Fruit fly (Drosophila melanogaster) whole organism, embryonic: ENCODE measurements around the gene wrd.

Experiments used
- ATbp ChIP-seq: fragments of 200-800 bp; sonication (Bioruptor generic); optimal IDR thresholded peaks from 2 replicates; lab custom pipeline; 2017; ENCODE audit warnings: missing biosample characterization, mild to moderate bottlenecking, missing genetic modification characterization, missing genetic modification reagents
- CG10267 ChIP-seq: fragments of 200-800 bp; sonication (Bioruptor generic); optimal IDR thresholded peaks from 2 replicates; lab custom pipeline; 2018; ENCODE audit warnings: missing biosample characterization, mild to moderate bottlenecking, missing genetic modification characterization, moderate library complexity
- CG10321 ChIP-seq: fragments of 200-800 bp; sonication (Bioruptor generic); IDR thresholded peaks from 2 replicates; pipeline ENCODE4 v1.3.6; 2022; ENCODE audit warnings: missing biosample characterization, missing genetic modification characterization
- CG10654 ChIP-seq: fragments of 200-800 bp; sonication (Bioruptor generic); optimal IDR thresholded peaks from 2 replicates; lab custom pipeline; 2016; ENCODE audit warnings: missing biosample characterization, missing genetic modification characterization
- CG12104 ChIP-seq: fragments of 200-800 bp; sonication (Bioruptor generic); optimal IDR thresholded peaks from 3 replicates; lab custom pipeline; 2016; ENCODE audit warnings: missing biosample characterization, missing genetic modification characterization
- CG12155 ChIP-seq: fragments of 200-800 bp; sonication (Bioruptor generic); optimal IDR thresholded peaks from 3 replicates; lab custom pipeline; 2016; ENCODE audit warnings: missing biosample characterization, missing genetic modification characterization
- CG13624 ChIP-seq: fragments of 200-800 bp; sonication (Bioruptor generic); optimal IDR thresholded peaks from 2 replicates; lab custom pipeline; 2016; ENCODE audit warnings: missing biosample characterization, missing genetic modification characterization
- CG13775 ChIP-seq: fragments of 200-800 bp; sonication (Bioruptor generic); optimal IDR thresholded peaks from 3 replicates; lab custom pipeline; 2017; ENCODE audit warnings: missing biosample characterization, mild to moderate bottlenecking, missing genetic modification characterization
- CG16813 ChIP-seq: fragments of 200-800 bp; sonication (Bioruptor generic); IDR thresholded peaks from 3 replicates; pipeline ENCODE4 v1.3.6; 2022; ENCODE audit warnings: missing biosample characterization, missing genetic modification characterization; ENCODE audit not compliant: partially characterized antibody
- CG18599 ChIP-seq: fragments of 200-800 bp; sonication (Bioruptor generic); optimal IDR thresholded peaks from 3 replicates; lab custom pipeline; 2017; ENCODE audit warnings: missing biosample characterization, missing genetic modification characterization, mild to moderate bottlenecking, moderate library complexity, missing genetic modification reagents
- CG2678 ChIP-seq: fragments of 200-800 bp; sonication (Bioruptor generic); optimal IDR thresholded peaks from 3 replicates; lab custom pipeline; 2019; ENCODE audit warnings: missing biosample characterization, mild to moderate bottlenecking, missing genetic modification characterization, moderate library complexity
- CG31365 ChIP-seq: fragments of 200-800 bp; sonication (Bioruptor generic); optimal IDR thresholded peaks from 2 replicates; lab custom pipeline; 2018; ENCODE audit warnings: missing biosample characterization, mild to moderate bottlenecking, missing genetic modification characterization
- CG34422 ChIP-seq: fragments of 200-800 bp; sonication (Bioruptor generic); IDR thresholded peaks from 3 replicates; pipeline ENCODE4 v1.3.6; 2022; ENCODE audit warnings: missing biosample characterization, missing genetic modification characterization
- CG3995 ChIP-seq: fragments of 200-800 bp; sonication (Bioruptor generic); optimal IDR thresholded peaks from 3 replicates; lab custom pipeline; 2016; ENCODE audit warnings: missing biosample characterization, missing genetic modification characterization
- CG4328 ChIP-seq: fragments of 200-800 bp; sonication (Bioruptor generic); optimal IDR thresholded peaks from 3 replicates; lab custom pipeline; 2017; ENCODE audit warnings: missing biosample characterization, missing genetic modification reagents, missing genetic modification characterization
- CG4360 ChIP-seq: fragments of 200-800 bp; sonication (Bioruptor generic); IDR thresholded peaks from 2 replicates; pipeline ENCODE4 v1.3.6; 2022; ENCODE audit warnings: missing biosample characterization, missing genetic modification characterization
- CG7271 ChIP-seq: fragments of 200-800 bp; sonication (Bioruptor generic); optimal IDR thresholded peaks from 2 replicates; lab custom pipeline; 2018; ENCODE audit warnings: missing biosample characterization, mild to moderate bottlenecking, missing genetic modification characterization, moderate library complexity
- CG9727 ChIP-seq: fragments of 200-800 bp; sonication (Bioruptor generic); optimal IDR thresholded peaks from 3 replicates; lab custom pipeline; 2017; ENCODE audit warnings: missing biosample characterization, mild to moderate bottlenecking, missing genetic modification characterization
- CkIIα-i1 ChIP-seq: fragments of 200-800 bp; sonication (Bioruptor generic); IDR thresholded peaks from 2 replicates; pipeline ENCODE4 v1.3.6; 2022; ENCODE audit warnings: missing biosample characterization, missing genetic modification characterization
- ERR ChIP-seq: fragments of 200-800 bp; sonication (Bioruptor generic); optimal IDR thresholded peaks from 2 replicates; lab custom pipeline; 2016; ENCODE audit warnings: missing biosample characterization, missing genetic modification characterization
- Fer1 ChIP-seq: fragments of 200-800 bp; sonication (Bioruptor generic); optimal IDR thresholded peaks from 2 replicates; lab custom pipeline; 2017; ENCODE audit warnings: missing biosample characterization, mild to moderate bottlenecking, missing genetic modification characterization
- Fer3 ChIP-seq: fragments of 200-800 bp; sonication (Bioruptor generic); optimal IDR thresholded peaks from 2 replicates; lab custom pipeline; 2018; ENCODE audit warnings: missing biosample characterization, mild to moderate bottlenecking, missing genetic modification characterization, moderate library complexity
- HLH3B ChIP-seq: fragments of 200-800 bp; sonication (Bioruptor generic); IDR thresholded peaks from 2 replicates; pipeline ENCODE4 v1.3.6; 2022; ENCODE audit warnings: missing biosample characterization, missing genetic modification characterization
- Hr39 ChIP-seq: fragments of >200 bp; optimal IDR thresholded peaks from 2 replicates; lab custom pipeline; 2017
- Nf-YC ChIP-seq: fragments of 200-800 bp; optimal IDR thresholded peaks from 3 replicates; lab custom pipeline; 2019; ENCODE audit warnings: missing biosample characterization, mild to moderate bottlenecking, missing genetic modification characterization, moderate library complexity
- Six4 ChIP-seq: fragments of 200-800 bp; sonication (Bioruptor generic); optimal IDR thresholded peaks from 2 replicates; lab custom pipeline; 2016; ENCODE audit warnings: missing biosample characterization, missing genetic modification characterization
- Sox102F ChIP-seq: fragments of 200-800 bp; sonication (Bioruptor generic); optimal IDR thresholded peaks from 2 replicates; lab custom pipeline; 2018; ENCODE audit warnings: missing biosample characterization, mild to moderate bottlenecking, missing genetic modification characterization, moderate library complexity
- Stat92E ChIP-seq, 3 experiments: fragments of >200 bp in 2 of 3; fragments of 200-800 bp in 1 of 3; sonication (Bioruptor generic) in 1 of 3; optimal IDR thresholded peaks; 2 replicates each; lab custom pipeline; 2017 to 2019; ENCODE audit warnings: missing biosample characterization in 3 of 3, missing genetic modification characterization in 3 of 3, mild to moderate bottlenecking in 1 of 3, moderate library complexity in 1 of 3
- Tbp ChIP-seq: fragments of >200 bp; optimal IDR thresholded peaks from 2 replicates; lab custom pipeline; 2018; ENCODE audit warnings: missing biosample characterization, missing genetic modification characterization
- aop ChIP-seq: fragments of 200-800 bp; sonication (Bioruptor generic); IDR thresholded peaks from 2 replicates; pipeline ENCODE4 v1.3.6; 2022; ENCODE audit warnings: missing biosample characterization, missing genetic modification characterization
- chinmo ChIP-seq: fragments of 200-800 bp; sonication (Bioruptor generic); IDR thresholded peaks from 4 replicates; pipeline ENCODE4 v1.3.6; 2022; ENCODE audit warnings: missing biosample characterization, missing genetic modification characterization; ENCODE audit not compliant: partially characterized antibody
- cwo ChIP-seq: fragments of 200-800 bp; sonication (Bioruptor generic); optimal IDR thresholded peaks from 3 replicates; lab custom pipeline; 2017; ENCODE audit warnings: missing biosample characterization, missing genetic modification characterization, mild to moderate bottlenecking, moderate library complexity, missing genetic modification reagents
- dysf ChIP-seq: fragments of 200-800 bp; sonication (Bioruptor generic); IDR thresholded peaks from 3 replicates; pipeline ENCODE4 v1.3.6; 2022; ENCODE audit warnings: missing biosample characterization, missing genetic modification characterization
- en ChIP-seq: fragments of 200-800 bp; sonication (Bioruptor generic); optimal IDR thresholded peaks from 2 replicates; lab custom pipeline; 2016; ENCODE audit warnings: missing biosample characterization, missing genetic modification characterization
- ewg ChIP-seq: fragments of 200-800 bp; sonication (Bioruptor generic); optimal IDR thresholded peaks from 3 replicates; lab custom pipeline; 2017; ENCODE audit warnings: mild to moderate bottlenecking, missing biosample characterization, missing genetic modification reagents, missing genetic modification characterization
- eyg ChIP-seq: fragments of 200-800 bp; sonication (Bioruptor generic); optimal IDR thresholded peaks from 3 replicates; lab custom pipeline; 2016; ENCODE audit warnings: missing biosample characterization, missing genetic modification characterization
- gro ChIP-seq: fragments of 200-800 bp; sonication (Bioruptor generic); optimal IDR thresholded peaks from 2 replicates; lab custom pipeline; 2016; ENCODE audit warnings: missing biosample characterization, missing genetic modification characterization
- gt ChIP-seq: fragments of 200-800 bp; sonication (Bioruptor generic); IDR thresholded peaks from 2 replicates; pipeline ENCODE4 v1.3.6; 2022; ENCODE audit warnings: missing biosample characterization, missing genetic modification characterization
- her ChIP-seq: fragments of 200-800 bp; sonication (Bioruptor generic); optimal IDR thresholded peaks from 2 replicates; lab custom pipeline; 2016; ENCODE audit warnings: missing biosample characterization, missing genetic modification characterization
- inv ChIP-seq: fragments of 200-800 bp; sonication (Bioruptor generic); IDR thresholded peaks from 2 replicates; pipeline ENCODE4 v1.3.6; 2022; ENCODE audit warnings: missing biosample characterization, missing genetic modification characterization; ENCODE audit not compliant: partially characterized antibody
- nom ChIP-seq: fragments of 200-800 bp; sonication (Bioruptor generic); optimal IDR thresholded peaks from 2 replicates; lab custom pipeline; 2017; ENCODE audit warnings: missing biosample characterization, missing genetic modification characterization, mild to moderate bottlenecking, moderate library complexity, missing genetic modification reagents
- pb ChIP-seq: fragments of 200-800 bp; sonication (Bioruptor generic); optimal IDR thresholded peaks from 3 replicates; lab custom pipeline; 2016; ENCODE audit warnings: missing biosample characterization, missing genetic modification characterization
- schlank ChIP-seq: fragments of 200-800 bp; sonication (Bioruptor generic); optimal IDR thresholded peaks from 2 replicates; lab custom pipeline; 2018; ENCODE audit warnings: missing biosample characterization, mild to moderate bottlenecking, missing genetic modification characterization
- seq ChIP-seq: fragments of 200-800 bp; sonication (Bioruptor generic); IDR thresholded peaks from 2 replicates; pipeline ENCODE4 v1.3.6; 2022; ENCODE audit warnings: missing biosample characterization, missing genetic modification characterization
- sna ChIP-seq: fragments of 200-800 bp; sonication (Bioruptor generic); IDR thresholded peaks from 2 replicates; pipeline ENCODE4 v1.3.6; 2022; ENCODE audit warnings: missing biosample characterization, missing genetic modification characterization; ENCODE audit not compliant: partially characterized antibody
- tll ChIP-seq, 2 experiments: fragments of 200-800 bp in 1 of 2; fragments of >200 bp in 1 of 2; sonication (Bioruptor generic) in 1 of 2; optimal IDR thresholded peaks; 2 replicates each; lab custom pipeline; 2017 to 2019; ENCODE audit warnings: missing biosample characterization in 2 of 2, missing genetic modification characterization in 2 of 2, mild to moderate bottlenecking in 1 of 2, moderate library complexity in 1 of 2
- ttk ChIP-seq: fragments of 200-800 bp; sonication (Bioruptor generic); IDR thresholded peaks from 2 replicates; pipeline ENCODE4 v2.1.2; 2022; ENCODE audit warnings: missing biosample characterization, missing genetic modification characterization
- vvl ChIP-seq: fragments of 200-800 bp; sonication (Bioruptor generic); IDR thresholded peaks from 2 replicates; pipeline ENCODE4 v1.3.6; 2022; ENCODE audit warnings: missing biosample characterization, missing genetic modification characterization
- wdn ChIP-seq: fragments of 200-800 bp; sonication (Bioruptor generic); IDR thresholded peaks from 2 replicates; pipeline ENCODE4 v1.3.6; 2022; ENCODE audit warnings: missing biosample characterization, missing genetic modification characterization
- wor ChIP-seq: fragments of 200-800 bp; sonication (Bioruptor generic); IDR thresholded peaks from 2 replicates; pipeline ENCODE4 v1.3.6; 2022; ENCODE audit warnings: missing biosample characterization, missing genetic modification characterization

Gene wrd

DNA sequence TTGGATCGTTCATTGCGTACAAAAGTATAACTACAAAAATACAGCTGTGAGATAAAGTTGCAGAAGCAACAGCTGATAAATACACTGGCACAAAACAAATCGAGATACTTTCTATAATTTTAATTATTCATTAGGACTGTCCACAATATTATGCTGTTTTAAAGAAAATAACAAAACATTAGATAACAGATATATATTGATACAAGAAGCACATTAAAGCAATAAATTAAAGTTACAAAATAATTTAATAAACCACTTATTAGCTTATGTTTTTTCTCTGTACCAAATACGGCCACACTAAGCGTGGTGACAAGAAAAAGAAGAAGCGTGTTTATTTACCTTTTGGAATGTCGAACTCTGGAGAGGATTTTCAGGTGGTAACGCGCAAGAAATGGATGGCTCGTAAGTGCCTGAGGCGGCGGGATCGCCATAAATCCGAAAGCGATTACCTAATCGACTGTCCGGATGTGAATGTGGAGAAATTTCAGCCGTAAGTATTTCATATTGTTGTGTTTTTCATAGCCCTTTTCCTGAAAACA, 52.7 kb downstream of the wrd start, which contains the start of the genes CG7988 and CG7183 (continued):
- TF ChIP-seq aop (GFP tag; lab: Robert Waterston, UW), result peak; percentile 87
- TF ChIP-seq Sox102F (GFP tag; lab: Kevin White, UChicago), result peak; percentile 99
- peak; percentile 97 for TF ChIP-seq CG10654 (GFP tag; lab: Kevin White, UChicago)
- no peak for TF ChIP-seq Tbp (GFP tag; lab: Kevin White, UChicago)
- peak; percentile 99 for TF ChIP-seq ttk
- peak; percentile 67 for TF ChIP-seq CkIIα-i1 (GFP tag; lab: Robert Waterston, UW)
- TF ChIP-seq Fer3 (tag; lab: Kevin White, UChicago), result peak; percentile 98
- no peak for TF ChIP-seq chinmo
- TF ChIP-seq sna, result no peak
- peak; percentile 98 for TF ChIP-seq CG13775 (GFP tag; lab: Kevin White, UChicago)
- TF ChIP-seq inv (GFP tag; lab: Robert Waterston, UW), result no peak
- peak; percentile 97 for TF ChIP-seq CG12155
- peak; percentile 99 for TF ChIP-seq vvl
- TF ChIP-seq en (GFP tag; lab: Kevin White, UChicago), result peak; percentile 85
- peak in 1 of 2 experiments; percentile 90 for TF ChIP-seq tll (GFP tag; optimal IDR thresholded peaks at IDR 0.05; lab: Kevin White, UChicago)
- peak; percentile 96 for TF ChIP-seq seq (GFP tag; lab: Robert Waterston, UW)
- peak; percentile 95 for TF ChIP-seq ewg
- TF ChIP-seq CG34422 (GFP tag; lab: Robert Waterston, UW), result peak; percentile 99
- TF ChIP-seq Hr39, result no peak
- TF ChIP-seq gt, result peak; percentile 94
- peak; percentile 84 for TF ChIP-seq CG10321
- peak; percentile 95 for TF ChIP-seq CG10267 (tag; lab: Kevin White, UChicago)
- TF ChIP-seq CG7271 (tag; lab: Kevin White, UChicago), result peak; percentile 96
- TF ChIP-seq ERR (GFP tag; lab: Kevin White, UChicago), result peak; percentile 85
- TF ChIP-seq dysf (GFP tag; lab: Robert Waterston, UW), result peak; percentile 99
- peak; percentile 96 for TF ChIP-seq wdn (GFP tag; lab: Robert Waterston, UW)
- peak in 1 of 3 experiments; percentile 93 for TF ChIP-seq Stat92E (GFP tag; optimal IDR thresholded peaks at IDR 0.05; lab: Kevin White, UChicago)
- no peak for TF ChIP-seq CG16813
- peak; percentile 60 for TF ChIP-seq CG31365 (tag; lab: Kevin White, UChicago)
- TF ChIP-seq CG2678 (tag; lab: Kevin White, UChicago), result peak; percentile 98
- TF ChIP-seq Six4 (GFP tag; lab: Kevin White, UChicago), result peak; percentile 97
- peak; percentile 87 for TF ChIP-seq CG4360 (GFP tag; lab: Robert Waterston, UW)
- TF ChIP-seq schlank (tag; lab: Kevin White, UChicago), result peak; percentile 85
- TF ChIP-seq CG18599 (GFP tag; lab: Kevin White, UChicago), result peak; percentile 96
- peak; percentile 82 for TF ChIP-seq her (GFP tag; lab: Kevin White, UChicago)
- peak; percentile 97 for TF ChIP-seq wor (GFP tag; lab: Robert Waterston, UW)
- peak; percentile 94 for TF ChIP-seq ATbp (GFP tag; lab: Kevin White, UChicago)
- peak; percentile 71 for TF ChIP-seq CG3995 (GFP tag; lab: Kevin White, UChicago)
- peak; percentile 95 for TF ChIP-seq CG12104
- peak; percentile 94 for TF ChIP-seq Fer1 (GFP tag; lab: Kevin White, UChicago)
- TF ChIP-seq HLH3B (GFP tag; lab: Robert Waterston, UW), result peak; percentile 99
- peak; percentile 73 for TF ChIP-seq pb (GFP tag; lab: Kevin White, UChicago)
- TF ChIP-seq nom (GFP tag; lab: Kevin White, UChicago), result peak; percentile 89
- TF ChIP-seq CG9727 (GFP tag; lab: Kevin White, UChicago), result peak; percentile 98
- peak; percentile 89 for TF ChIP-seq eyg
- peak; percentile 86 for TF ChIP-seq gro
- TF ChIP-seq CG13624 (GFP tag; lab: Kevin White, UChicago), result peak; percentile 95
- peak; percentile 88 for TF ChIP-seq Nf-YC (tag; lab: Kevin White, UChicago)
- peak; percentile 87 for TF ChIP-seq CG4328 (GFP tag; lab: Kevin White, UChicago)
- TF ChIP-seq cwo (GFP tag; lab: Kevin White, UChicago), result peak; percentile 90
